Fruit fly (Drosophila melanogaster): ENCODE results near the gene CG33229.
A peak's percentile ranks its signal among the peaks of the same experiment; 100 is the strongest.

Gene CG33229

DNA sequence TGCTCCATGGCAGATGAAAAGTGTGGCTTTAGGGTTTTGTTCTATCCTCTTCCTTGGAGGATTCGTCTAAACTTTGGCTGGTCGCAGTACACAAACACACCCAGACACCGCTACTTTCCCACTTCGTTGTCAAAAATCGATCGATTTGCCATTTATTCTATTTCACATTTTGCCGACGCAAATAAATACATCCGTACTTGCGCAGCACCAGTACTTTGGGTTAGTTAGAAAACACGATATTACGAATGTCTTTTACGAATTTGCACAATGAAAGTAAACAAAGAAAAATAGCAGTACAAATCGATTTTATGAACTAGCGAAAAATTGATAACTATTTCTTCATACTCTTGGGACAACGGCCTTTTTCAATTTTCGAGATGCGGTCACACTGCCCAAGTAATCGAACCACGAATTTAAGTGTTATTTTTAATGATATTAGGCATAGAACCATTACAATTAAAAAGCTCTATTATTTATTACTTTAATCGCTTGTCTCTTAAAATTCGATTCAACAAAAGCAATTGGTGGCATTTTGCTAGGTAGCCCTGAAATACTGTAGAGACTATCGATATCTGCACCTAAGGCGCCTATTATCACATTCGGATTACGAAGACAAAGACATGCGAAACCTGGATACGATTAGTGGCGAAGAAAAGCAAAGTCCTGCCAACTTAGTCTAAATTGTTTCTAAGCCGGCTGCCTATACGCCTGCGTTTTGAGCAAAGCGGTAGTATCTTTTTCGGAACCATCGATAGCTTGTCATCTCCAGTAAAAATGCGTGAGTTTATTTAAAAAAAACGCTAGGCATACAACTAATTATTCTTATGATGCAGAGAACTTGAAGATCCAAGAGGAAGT, 34.2 kb downstream of the CG33229 start, which contains the start of the genes DIP2 and wac (continued):
- peak; percentile 80 for TF ChIP-seq CG31627 (GFP tag; optimal IDR thresholded peaks at IDR 0.05)
- peak; percentile 68 for TF ChIP-seq fkh (GFP tag; optimal IDR thresholded peaks at IDR 0.05)
- no peak for TF ChIP-seq Hr39 (GFP tag; optimal IDR thresholded peaks at IDR 0.05)
- no peak for TF ChIP-seq fd85E (GFP tag; optimal IDR thresholded peaks at IDR 0.05)
- TF ChIP-seq CG4318 (GFP tag; optimal IDR thresholded peaks at IDR 0.05): no peak
- no peak for TF ChIP-seq CG10669 (GFP tag; optimal IDR thresholded peaks at IDR 0.05)
- TF ChIP-seq OdsH (GFP tag; optimal IDR thresholded peaks at IDR 0.05): no peak
- TF ChIP-seq achi (GFP tag; optimal IDR thresholded peaks at IDR 0.05): no peak
- TF ChIP-seq CG6854 (GFP tag; optimal IDR thresholded peaks at IDR 0.05): no peak
- TF ChIP-seq pdm3 (GFP tag; optimal IDR thresholded peaks at IDR 0.05): no peak
- peak; percentile 62 for TF ChIP-seq acj6 (GFP tag; optimal IDR thresholded peaks at IDR 0.05)
- no peak for TF ChIP-seq CG6163 (GFP tag; IDR thresholded peaks at IDR 0.05)
- TF ChIP-seq fd59A (GFP tag; optimal IDR thresholded peaks at IDR 0.05): no peak
- TF ChIP-seq CG16779 (tag; optimal IDR thresholded peaks at IDR 0.05): no peak
- no peak for TF ChIP-seq net (GFP tag; optimal IDR thresholded peaks at IDR 0.05)
- TF ChIP-seq topi (GFP tag; optimal IDR thresholded peaks at IDR 0.05): no peak
- peak; percentile 97 for TF ChIP-seq Sox14 (GFP tag; optimal IDR thresholded peaks at IDR 0.05)
- no peak for TF ChIP-seq Hr4 (GFP tag; optimal IDR thresholded peaks at IDR 0.05)
- TF ChIP-seq Ets21C (GFP tag; optimal IDR thresholded peaks at IDR 0.05): no peak
- no peak for TF ChIP-seq CG15336 (GFP tag; IDR thresholded peaks at IDR 0.05)
- TF ChIP-seq lz (GFP tag; optimal IDR thresholded peaks at IDR 0.05): peak; percentile 68
- TF ChIP-seq CG11902 (GFP tag; optimal IDR thresholded peaks at IDR 0.05): peak; percentile 36
- no peak for TF ChIP-seq Sox102F (GFP tag; optimal IDR thresholded peaks at IDR 0.05)

DNA sequence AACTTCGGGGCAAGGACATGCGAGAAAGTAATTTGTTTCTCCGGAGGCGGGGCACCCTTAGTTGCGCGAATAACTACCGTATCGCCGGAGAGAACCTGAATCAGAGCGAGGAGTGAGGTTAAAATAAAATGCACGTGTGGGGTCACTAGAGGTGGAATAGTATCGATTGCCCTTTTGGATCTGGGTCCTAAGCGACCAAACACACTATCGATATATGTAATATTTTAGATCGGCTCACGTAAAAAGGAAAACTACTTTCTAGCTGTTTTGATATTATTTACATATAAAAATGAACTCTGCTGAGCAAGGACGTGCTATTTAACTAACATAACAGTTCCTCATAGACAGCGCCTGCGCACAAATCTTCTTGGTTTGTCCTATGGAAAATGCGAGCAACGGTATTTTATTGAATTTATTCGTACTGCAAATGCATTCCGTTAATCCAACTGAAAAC, 39.1 kb downstream of the CG33229 start:
- TF ChIP-seq svp (GFP tag) (peak; percentile 91), Met (GFP tag; optimal IDR thresholded peaks at IDR 0.05) (no peak), dsx (GFP tag; optimal IDR thresholded peaks at IDR 0.05; ENCODE audit: poor library complexity, severe bottlenecking) (peak; percentile 15), achi (GFP tag; optimal IDR thresholded peaks at IDR 0.05) (no peak), fkh (GFP tag; optimal IDR thresholded peaks at IDR 0.05) (peak; percentile 12), acj6 (GFP tag; optimal IDR thresholded peaks at IDR 0.05) (no peak), Eip75B (GFP tag; optimal IDR thresholded peaks at IDR 0.05) (no peak)

DNA sequence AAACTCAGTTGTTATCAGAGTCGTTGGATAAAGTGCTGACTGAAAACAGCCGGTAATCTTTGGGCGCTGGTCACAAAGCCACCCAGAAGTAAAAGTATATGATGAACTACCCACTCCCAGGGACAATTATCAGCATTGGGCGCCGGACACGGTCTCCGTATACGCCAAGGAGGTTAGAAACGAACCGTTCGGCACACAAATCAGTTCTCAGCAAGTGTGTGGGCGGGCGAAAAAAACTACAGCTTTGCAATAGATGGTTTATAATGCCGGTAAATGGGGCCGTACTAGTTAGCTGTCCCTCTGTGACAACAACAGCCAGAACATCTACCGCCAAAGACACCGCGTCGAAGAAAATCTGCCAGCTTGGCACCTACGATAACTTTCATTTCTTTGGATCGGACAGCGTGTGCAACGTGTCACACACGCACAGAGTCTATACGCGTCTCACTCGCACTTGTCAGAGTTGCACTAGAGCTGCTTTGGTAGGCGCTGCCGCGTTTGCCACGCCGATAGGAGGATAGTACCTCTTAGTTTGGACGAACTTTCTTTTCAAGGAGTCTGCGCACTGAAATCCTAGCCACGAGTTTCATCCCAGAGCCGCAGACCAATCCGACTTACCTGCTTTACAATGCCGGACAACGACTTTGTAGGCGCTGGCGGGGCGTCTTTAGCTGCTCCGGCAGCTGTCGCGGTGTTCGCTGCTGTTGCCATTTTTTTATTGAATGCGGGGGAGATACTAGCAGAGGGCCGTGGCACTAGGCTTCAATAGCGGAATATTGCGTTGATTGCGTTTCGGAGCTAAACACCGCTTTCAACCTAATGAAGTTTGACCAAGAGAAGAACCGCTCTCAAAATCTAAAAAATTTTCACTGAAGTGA, 40.1 kb downstream of the CG33229 start:
- peak; percentile 35 for TF ChIP-seq Blimp-1 (GFP tag; optimal IDR thresholded peaks at IDR 0.05)
- TF ChIP-seq CG32006 (GFP tag; optimal IDR thresholded peaks at IDR 0.05): no peak

DNA sequence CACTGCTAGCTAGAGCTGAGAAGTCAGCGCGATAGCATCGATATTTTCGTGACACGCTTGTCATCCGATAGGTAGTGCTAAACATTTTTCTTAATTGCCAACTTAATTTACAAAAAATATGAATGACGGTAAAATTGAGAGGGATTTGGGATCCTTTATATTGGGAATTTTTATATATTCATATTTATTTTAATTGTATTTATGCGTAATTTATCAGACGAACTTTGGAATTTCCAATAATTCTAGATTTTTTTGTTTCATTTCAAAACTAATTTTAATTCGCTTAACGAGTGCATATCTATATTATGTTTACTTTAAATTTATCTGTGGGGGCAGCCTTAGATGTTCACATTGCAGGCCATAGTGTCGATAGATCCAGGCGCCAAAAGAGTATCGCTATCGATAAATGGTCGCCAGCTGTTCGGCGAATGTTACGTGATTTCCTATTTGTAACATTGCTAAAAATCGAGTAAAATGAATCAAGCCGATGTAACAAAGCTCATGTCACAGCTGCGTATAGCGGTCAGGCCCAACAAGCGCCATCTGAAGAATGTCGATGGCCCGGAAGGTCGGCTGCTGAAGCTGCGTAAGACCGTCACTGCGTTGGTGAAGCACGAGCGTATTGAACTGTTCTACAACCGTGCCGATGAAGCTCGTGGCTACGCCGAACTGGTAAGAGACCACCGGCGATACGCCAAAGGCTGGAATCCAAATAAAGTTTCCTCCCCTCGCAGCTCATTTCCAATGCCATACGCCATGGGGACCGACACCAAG, 40.9 kb downstream of the CG33229 start, which contains the start of the genes Tudor-SN and mRpL17:
Tudor-SN (minus strand) TSS at position 3 of the 774 bp plus-strand sequence.
mRpL17 (plus strand) TSS at position 402 of the 774 bp plus-strand sequence.
- TF ChIP-seq CG11294 (GFP tag; IDR thresholded peaks at IDR 0.05): no peak
- TF ChIP-seq Gug (GFP tag; IDR thresholded peaks at IDR 0.05): no peak
- TF ChIP-seq esn (GFP tag; optimal IDR thresholded peaks at IDR 0.05): peak; percentile 51
- TF ChIP-seq net (GFP tag; optimal IDR thresholded peaks at IDR 0.05): no peak
- peak; percentile 71 for TF ChIP-seq fkh (GFP tag; optimal IDR thresholded peaks at IDR 0.05)
- TF ChIP-seq CG31627 (GFP tag; optimal IDR thresholded peaks at IDR 0.05): peak; percentile 29
- TF ChIP-seq dsx (GFP tag; optimal IDR thresholded peaks at IDR 0.05; ENCODE audit: poor library complexity, severe bottlenecking): no peak
- peak; percentile 36 for TF ChIP-seq acj6 (GFP tag; optimal IDR thresholded peaks at IDR 0.05)
- no peak for TF ChIP-seq CG4318 (GFP tag; optimal IDR thresholded peaks at IDR 0.05)
- TF ChIP-seq fd85E (GFP tag; optimal IDR thresholded peaks at IDR 0.05): no peak
- no peak for TF ChIP-seq CG6854 (GFP tag; optimal IDR thresholded peaks at IDR 0.05)
- peak; percentile 16 for TF ChIP-seq cyc (GFP tag; optimal IDR thresholded peaks at IDR 0.05)
- no peak for TF ChIP-seq Sox15 (GFP tag; optimal IDR thresholded peaks at IDR 0.05)
- no peak for TF ChIP-seq CG15336 (GFP tag; IDR thresholded peaks at IDR 0.05)
- TF ChIP-seq CG34406 (GFP tag; optimal IDR thresholded peaks at IDR 0.05): no peak
- TF ChIP-seq CG9139 (GFP tag; optimal IDR thresholded peaks at IDR 0.05): no peak
- peak; percentile 12 for TF ChIP-seq CG8632 (GFP tag; optimal IDR thresholded peaks at IDR 0.05)
- TF ChIP-seq CG6163 (GFP tag; IDR thresholded peaks at IDR 0.05): no peak
- TF ChIP-seq spab (GFP tag; optimal IDR thresholded peaks at IDR 0.05): no peak
- TF ChIP-seq Met (GFP tag; optimal IDR thresholded peaks at IDR 0.05): no peak
- peak; percentile 61 for TF ChIP-seq vri (GFP tag; optimal IDR thresholded peaks at IDR 0.05)
- no peak for TF ChIP-seq CG10669 (GFP tag; optimal IDR thresholded peaks at IDR 0.05)
- no peak for TF ChIP-seq CG16779 (tag; optimal IDR thresholded peaks at IDR 0.05)
- TF ChIP-seq Sox14 (GFP tag; optimal IDR thresholded peaks at IDR 0.05): peak; percentile 16
- peak; percentile 24 for TF ChIP-seq Ets21C (GFP tag; optimal IDR thresholded peaks at IDR 0.05)
